Worm (Caenorhabditis elegans) whole organism, mixed stage, embryonic: ENCODE data around the gene zig-12.

Experiments
- lin-32 ChIP-seq: fragments of 200-800 bp; sonication (Bioruptor generic); optimal IDR thresholded peaks from 2 replicates; lab custom pipeline; 2018; ENCODE audit warnings: mild to moderate bottlenecking, missing genetic modification characterization, missing compliant biosample characterization
- unc-62 ChIP-seq: fragments of 150-350 bp; optimal IDR thresholded peaks from 2 replicates; lab custom pipeline; 2014; ENCODE audit warnings: missing biosample characterization, missing genetic modification reagents, missing genetic modification characterization

ce11 chrX:8714845-8715244, 48.9 kb upstream of the zig-12 start:
- TF ChIP-seq unc-62 (GFP tag; lab: Kevin White, UChicago) (no peak), lin-32 (GFP tag; lab: Kevin White, UChicago) (no peak)
